Fruit fly (Drosophila melanogaster) S2 (cell line): ENCODE data around the gene CG15160.

ENCODE experiments used
- CG8478 ChIP-seq: fragments of >200 bp; optimal IDR thresholded peaks from 2 replicates; lab custom pipeline; 2018
- CTCF ChIP-seq, 2 experiments: fragments of >200 bp; optimal IDR thresholded peaks; 2 replicates each; lab custom pipeline; 2018

DNA sequence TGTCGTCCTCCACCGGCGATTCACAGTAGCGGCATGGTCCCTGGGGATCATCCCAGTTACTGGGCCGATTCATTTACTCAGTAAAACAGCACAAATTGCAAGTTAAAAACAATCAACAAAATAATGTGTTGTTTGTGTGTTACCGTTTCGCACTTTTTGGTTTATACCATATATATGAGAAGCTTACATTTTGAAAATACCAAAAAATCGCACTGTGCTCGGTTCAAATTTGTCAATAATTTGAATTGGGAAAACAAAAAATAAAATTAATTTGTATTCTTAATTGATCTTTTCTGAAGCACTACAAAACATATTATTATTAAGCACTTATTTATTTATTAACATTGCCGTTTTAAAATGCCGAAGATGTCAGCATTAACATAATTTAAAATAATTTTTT, 21.4 kb downstream of the CG15160 start, which contains the start of gene Atac2:
- TF ChIP-seq CTCF (optimal IDR thresholded peaks at IDR 0.05; lab: Kevin White, UChicago) (no peak), CG8478 (lab: Kevin White, UChicago) (no peak)
